Fruit fly (Drosophila melanogaster) whole organism, embryonic: ENCODE measurements around the gene CG9643.
A peak's percentile ranks its signal among the peaks of the same experiment; 100 is the strongest.

Experiments
- CG11093 ChIP-seq: fragments of 200-800 bp; sonication (Bioruptor generic); IDR thresholded peaks from 3 replicates; pipeline ENCODE4 v1.3.6; 2022; ENCODE audit warnings: missing biosample characterization, missing genetic modification characterization
- CG18764 ChIP-seq: fragments of 200-800 bp; sonication (Bioruptor generic); optimal IDR thresholded peaks from 3 replicates; lab custom pipeline; 2016; ENCODE audit warnings: missing biosample characterization, missing genetic modification characterization
- CG6765 ChIP-seq: fragments of 200-800 bp; sonication (Bioruptor generic); optimal IDR thresholded peaks from 3 replicates; lab custom pipeline; 2017; ENCODE audit warnings: missing biosample characterization, mild to moderate bottlenecking, missing genetic modification characterization
- CG8290 ChIP-seq, 3 experiments: fragments of 200-800 bp; sonication (Bioruptor generic); optimal IDR thresholded peaks; 2 replicates each; lab custom pipeline; 2016 to 2019; ENCODE audit warnings: missing biosample characterization in 3 of 3, missing genetic modification characterization in 3 of 3, mild to moderate bottlenecking in 2 of 3, moderate library complexity in 1 of 3
- CG8478 ChIP-seq: fragments of >200 bp; optimal IDR thresholded peaks from 2 replicates; lab custom pipeline; 2018
- CG8765 ChIP-seq: fragments of 200-800 bp; sonication (Bioruptor generic); IDR thresholded peaks from 2 replicates; pipeline ENCODE4 v1.3.6; 2022; ENCODE audit warnings: missing biosample characterization, missing genetic modification characterization
- CTCF ChIP-seq: fragments of 200-800 bp; sonication (Bioruptor generic); optimal IDR thresholded peaks from 2 replicates; lab custom pipeline; 2017; ENCODE audit warnings: missing biosample characterization, mild to moderate bottlenecking, missing genetic modification characterization, moderate library complexity
- Fer3 ChIP-seq: fragments of 200-800 bp; sonication (Bioruptor generic); optimal IDR thresholded peaks from 2 replicates; lab custom pipeline; 2018; ENCODE audit warnings: missing biosample characterization, mild to moderate bottlenecking, missing genetic modification characterization, moderate library complexity
- HLH3B ChIP-seq: fragments of 200-800 bp; sonication (Bioruptor generic); IDR thresholded peaks from 2 replicates; pipeline ENCODE4 v1.3.6; 2022; ENCODE audit warnings: missing biosample characterization, missing genetic modification characterization
- Taf1 ChIP-seq: fragments of 200-800 bp; sonication (Bioruptor generic); IDR thresholded peaks from 2 replicates; pipeline ENCODE4 v1.3.6; 2022; ENCODE audit warnings: missing biosample characterization, missing genetic modification characterization
- bigmax ChIP-seq: fragments of 200-800 bp; sonication (Bioruptor generic); optimal IDR thresholded peaks from 2 replicates; lab custom pipeline; 2018; ENCODE audit warnings: missing biosample characterization, mild to moderate bottlenecking, missing genetic modification characterization
- cas ChIP-seq: fragments of 200-800 bp; sonication (Bioruptor generic); IDR thresholded peaks from 2 replicates; pipeline ENCODE4 v1.3.6; 2022; ENCODE audit warnings: missing biosample characterization, missing genetic modification characterization
- crol ChIP-seq: fragments of 200-800 bp; sonication (Bioruptor generic); IDR thresholded peaks from 2 replicates; pipeline ENCODE4 v1.3.6; 2022; ENCODE audit warnings: missing biosample characterization, missing genetic modification characterization
- hth ChIP-seq: fragments of >200 bp; optimal IDR thresholded peaks from 2 replicates; lab custom pipeline; 2017; ENCODE audit warnings: inconsistent platforms
- ind ChIP-seq: fragments of 200-800 bp; sonication (Bioruptor generic); optimal IDR thresholded peaks from 3 replicates; lab custom pipeline; 2016; ENCODE audit warnings: missing biosample characterization, missing genetic modification characterization
- mirr ChIP-seq: fragments of 200-800 bp; sonication (Bioruptor generic); optimal IDR thresholded peaks from 3 replicates; lab custom pipeline; 2018; ENCODE audit warnings: missing biosample characterization, mild to moderate bottlenecking, missing genetic modification characterization
- odd ChIP-seq: fragments of 200-800 bp; sonication (Bioruptor generic); optimal IDR thresholded peaks from 2 replicates; lab custom pipeline; 2017; ENCODE audit warnings: missing biosample characterization, mild to moderate bottlenecking, missing genetic modification characterization
- sqz ChIP-seq: fragments of 200-800 bp; sonication (Bioruptor generic); optimal IDR thresholded peaks from 3 replicates; lab custom pipeline; 2018; ENCODE audit warnings: missing biosample characterization, mild to moderate bottlenecking, missing genetic modification characterization

CG9643 gene

DNA sequence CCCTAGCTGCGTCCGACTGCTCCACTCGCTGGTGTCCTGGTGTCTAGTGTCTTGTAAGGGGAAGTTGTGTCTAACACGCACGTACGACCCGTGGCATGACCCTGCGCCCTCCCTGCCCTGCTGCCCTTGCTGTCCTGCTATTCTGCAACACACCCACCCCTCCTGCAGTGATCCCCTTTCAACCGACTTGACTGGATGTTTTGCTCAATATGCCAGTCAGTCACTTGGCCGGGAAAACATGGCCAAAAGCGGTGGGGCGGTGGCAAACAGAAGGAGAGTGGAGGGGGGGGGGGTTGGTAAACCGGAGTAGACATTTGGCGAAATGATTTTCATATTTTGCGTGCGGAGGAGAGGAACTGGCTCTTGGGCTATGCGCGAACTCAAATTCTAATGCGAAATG is 48.4 kb downstream of the CG9643 start (continued):
- no peak for TF ChIP-seq CG11093
- TF ChIP-seq CG6765 (GFP tag; lab: Kevin White, UChicago), result no peak
- no peak for TF ChIP-seq Fer3 (tag; lab: Kevin White, UChicago)
- no peak for TF ChIP-seq bigmax (GFP tag; lab: Kevin White, UChicago)
- no peak for TF ChIP-seq CTCF (GFP tag; lab: Kevin White, UChicago)
- TF ChIP-seq ind (GFP tag; lab: Kevin White, UChicago), result no peak
- no peak for TF ChIP-seq HLH3B (GFP tag; lab: Robert Waterston, UW)
- no peak for TF ChIP-seq cas
- no peak for TF ChIP-seq CG8478
- TF ChIP-seq crol, result peak; percentile 66
- no peak for TF ChIP-seq CG8290 (GFP tag; optimal IDR thresholded peaks at IDR 0.05; lab: Kevin White, UChicago)
- TF ChIP-seq CG8290 (tag; optimal IDR thresholded peaks at IDR 0.05; lab: Kevin White, UChicago), result no peak
- TF ChIP-seq hth (lab: Kevin White, UChicago), result no peak
- TF ChIP-seq sqz (GFP tag; lab: Kevin White, UChicago), result no peak
- TF ChIP-seq CG8765 (GFP tag; lab: Robert Waterston, UW), result no peak
- no peak for TF ChIP-seq Taf1 (GFP tag; lab: Robert Waterston, UW)
- TF ChIP-seq odd (GFP tag; lab: Kevin White, UChicago), result no peak
- TF ChIP-seq CG18764 (GFP tag; lab: Kevin White, UChicago), result no peak
- TF ChIP-seq mirr, result peak; percentile 19
- TF ChIP-seq, all 482 proteins: peak for 6
